Fruit fly (Drosophila melanogaster) whole organism, prepupa: Measurements from ENCODE around the gene Scgalpha.

Experiments
- CG11294 ChIP-seq: fragments of 200-800 bp; sonication (Bioruptor generic); IDR thresholded peaks from 2 replicates; pipeline ENCODE4 v1.3.6; 2022; ENCODE audit warnings: missing biosample characterization, missing genetic modification characterization
- CG16779 ChIP-seq: fragments of 200-800 bp; sonication (Bioruptor generic); optimal IDR thresholded peaks from 3 replicates; lab custom pipeline; 2017; ENCODE audit warnings: missing biosample characterization, mild to moderate bottlenecking, missing genetic modification characterization
- CG6854 ChIP-seq: fragments of 200-800 bp; sonication (Bioruptor generic); optimal IDR thresholded peaks from 2 replicates; lab custom pipeline; 2017; ENCODE audit warnings: missing biosample characterization, mild to moderate bottlenecking, missing genetic modification characterization
- CG7368 ChIP-seq: fragments of 200-800 bp; sonication (Bioruptor generic); optimal IDR thresholded peaks from 3 replicates; lab custom pipeline; 2016; ENCODE audit warnings: missing biosample characterization, missing genetic modification characterization
- OdsH ChIP-seq: fragments of 200-800 bp; sonication (Bioruptor generic); optimal IDR thresholded peaks from 3 replicates; lab custom pipeline; 2016; ENCODE audit warnings: missing biosample characterization, missing genetic modification characterization
- esn ChIP-seq: fragments of 200-800 bp; sonication (Bioruptor generic); optimal IDR thresholded peaks from 2 replicates; lab custom pipeline; 2016; ENCODE audit warnings: missing biosample characterization, mild to moderate bottlenecking, missing genetic modification characterization, moderate library complexity
- net ChIP-seq: fragments of 200-800 bp; sonication (Bioruptor generic); optimal IDR thresholded peaks from 3 replicates; lab custom pipeline; 2016; ENCODE audit warnings: missing biosample characterization, missing genetic modification characterization

dm6 chr2L:8327783-8328327, 24.6 kb downstream of the Scgalpha start:
- TF ChIP-seq OdsH (GFP tag; lab: Kevin White, UChicago), result no peak
- TF ChIP-seq CG11294 (GFP tag; lab: Robert Waterston, UW), result no peak
- no peak for TF ChIP-seq net (GFP tag; lab: Kevin White, UChicago)
- no peak for TF ChIP-seq CG16779 (tag; lab: Kevin White, UChicago)
- TF ChIP-seq CG6854 (GFP tag; lab: Kevin White, UChicago), result no peak
- TF ChIP-seq esn (GFP tag; lab: Kevin White, UChicago), result no peak
- no peak for TF ChIP-seq CG7368 (GFP tag; lab: Kevin White, UChicago)
